Worm (Caenorhabditis elegans) whole organism, early embryonic: Measurements from ENCODE around the gene nova-1.

Source experiments
- B0310.2 ChIP-seq: sonication (generic microtip); optimal IDR thresholded peaks from 2 replicates; lab custom pipeline; 2016; ENCODE audit warnings: mild to moderate bottlenecking, missing genetic modification characterization, missing compliant biosample characterization
- F13C5.2 ChIP-seq: sonication (generic microtip); optimal IDR thresholded peaks from 2 replicates; lab custom pipeline; 2017; ENCODE audit warnings: mild to moderate bottlenecking, missing genetic modification characterization, inconsistent platforms, missing compliant biosample characterization
- ama-1 ChIP-seq: fragments of 150-350 bp; optimal IDR thresholded peaks from 2 replicates; lab custom pipeline; 2014
- ceh-36 ChIP-seq: sonication (generic microtip); optimal IDR thresholded peaks from 2 replicates; lab custom pipeline; 2016; ENCODE audit warnings: missing genetic modification characterization, inconsistent platforms, missing compliant biosample characterization
- hmbx-1 ChIP-seq: sonication (generic microtip); optimal IDR thresholded peaks from 2 replicates; lab custom pipeline; 2016; ENCODE audit warnings: mild to moderate bottlenecking, missing genetic modification characterization, missing compliant biosample characterization
- pes-1 ChIP-seq: fragments of 200-800 bp; sonication (Bioruptor generic); IDR thresholded peaks from 2 replicates; pipeline ENCODE4 v1.3.6; 2022; ENCODE audit warnings: missing genetic modification reagents, missing genetic modification characterization, missing compliant biosample characterization
- scrt-1 ChIP-seq: fragments of 200-800 bp; sonication (Bioruptor generic); IDR thresholded peaks from 2 replicates; pipeline ENCODE4 v1.3.6; 2022; ENCODE audit warnings: missing genetic modification characterization, missing compliant biosample characterization
- sea-1 ChIP-seq: fragments of 200-800 bp; sonication (Bioruptor generic); conservative IDR thresholded peaks from 2 replicates; pipeline ENCODE4 v1.3.6; 2022; ENCODE audit warnings: missing genetic modification characterization, missing compliant biosample characterization
- tbx-11 ChIP-seq: fragments of 200-800 bp; sonication (Bioruptor generic); IDR thresholded peaks from 2 replicates; pipeline ENCODE4 v1.3.6; 2022; ENCODE audit warnings: missing genetic modification characterization, missing compliant biosample characterization

- TF ChIP-seq F13C5.2 (tag; lab: Kevin White, UChicago) (no peak), tbx-11 (GFP tag; lab: Robert Waterston, UW) (no peak), scrt-1 (GFP tag; lab: Robert Waterston, UW) (no peak), sea-1 (GFP tag; lab: Robert Waterston, UW) (no peak), ama-1 (lab: Kevin White, UChicago) (no peak), hmbx-1 (tag; lab: Kevin White, UChicago) (no peak), ceh-36 (no peak), B0310.2 (tag; lab: Kevin White, UChicago) (no peak), pes-1 (GFP tag; lab: Robert Waterston, UW) (no peak)
Observed at ce11 chrV:18123639-18124038, 41.9 kb upstream of the nova-1 start, which contains the start of gene fbxa-107.
